Fruit fly (Drosophila melanogaster) whole organism, embryonic: Measurements from ENCODE around the gene raptor.

Experiments used
- CG10565 ChIP-seq: fragments of 200-800 bp; sonication (Bioruptor generic); optimal IDR thresholded peaks from 3 replicates; lab custom pipeline; 2016; ENCODE audit warnings: missing biosample characterization, mild to moderate bottlenecking, missing genetic modification characterization
- CG12071 ChIP-seq: fragments of 200-800 bp; sonication (Bioruptor generic); optimal IDR thresholded peaks from 3 replicates; lab custom pipeline; 2018; ENCODE audit warnings: missing biosample characterization, mild to moderate bottlenecking, missing genetic modification characterization
- CG12219 ChIP-seq: fragments of 200-800 bp; sonication (Bioruptor generic); optimal IDR thresholded peaks from 3 replicates; lab custom pipeline; 2018; ENCODE audit warnings: missing biosample characterization, mild to moderate bottlenecking, missing genetic modification characterization
- CG12236 ChIP-seq: fragments of 200-800 bp; sonication (Bioruptor generic); optimal IDR thresholded peaks from 2 replicates; lab custom pipeline; 2016; ENCODE audit warnings: missing biosample characterization, missing genetic modification characterization
- CG12299 ChIP-seq: fragments of 200-800 bp; sonication (Bioruptor generic); optimal IDR thresholded peaks from 2 replicates; lab custom pipeline; 2018; ENCODE audit warnings: missing biosample characterization, mild to moderate bottlenecking, missing genetic modification characterization
- CG12659 ChIP-seq: fragments of 200-800 bp; sonication (Bioruptor generic); optimal IDR thresholded peaks from 3 replicates; lab custom pipeline; 2017; ENCODE audit warnings: mild to moderate bottlenecking, missing biosample characterization, missing genetic modification reagents, missing genetic modification characterization
- CG12942 ChIP-seq: fragments of 200-800 bp; sonication (Bioruptor generic); optimal IDR thresholded peaks from 3 replicates; lab custom pipeline; 2016; ENCODE audit warnings: missing biosample characterization, missing genetic modification characterization
- CG14050 ChIP-seq: fragments of 200-800 bp; sonication (Bioruptor generic); IDR thresholded peaks from 3 replicates; pipeline ENCODE4 v1.3.6; 2022; ENCODE audit warnings: missing biosample characterization, missing genetic modification characterization
- CG17361 ChIP-seq: fragments of 200-800 bp; sonication (Bioruptor generic); IDR thresholded peaks from 3 replicates; pipeline ENCODE4 v1.3.6; 2022; ENCODE audit warnings: missing biosample characterization, missing genetic modification characterization
- CG17612 ChIP-seq: fragments of 200-800 bp; sonication (Bioruptor generic); IDR thresholded peaks from 2 replicates; pipeline ENCODE4 v1.3.6; 2022; ENCODE audit warnings: missing biosample characterization, missing genetic modification characterization
- CG18011 ChIP-seq: fragments of 200-800 bp; sonication (Bioruptor generic); optimal IDR thresholded peaks from 2 replicates; lab custom pipeline; 2017; ENCODE audit warnings: missing biosample characterization, missing genetic modification characterization, mild to moderate bottlenecking, moderate library complexity, missing genotype
- CG2678 ChIP-seq: fragments of 200-800 bp; sonication (Bioruptor generic); optimal IDR thresholded peaks from 3 replicates; lab custom pipeline; 2019; ENCODE audit warnings: missing biosample characterization, mild to moderate bottlenecking, missing genetic modification characterization, moderate library complexity
- CG3163 ChIP-seq: fragments of 200-800 bp; sonication (Bioruptor generic); optimal IDR thresholded peaks from 3 replicates; lab custom pipeline; 2016; ENCODE audit warnings: missing biosample characterization, missing genetic modification characterization
- CG32532 ChIP-seq: fragments of 200-800 bp; sonication (Bioruptor generic); IDR thresholded peaks from 2 replicates; pipeline ENCODE4 v1.3.6; 2022; ENCODE audit warnings: missing biosample characterization, missing genetic modification characterization
- CG34422 ChIP-seq: fragments of 200-800 bp; sonication (Bioruptor generic); IDR thresholded peaks from 3 replicates; pipeline ENCODE4 v1.3.6; 2022; ENCODE audit warnings: missing biosample characterization, missing genetic modification characterization
- CG43689 ChIP-seq: fragments of 200-800 bp; sonication (Bioruptor generic); IDR thresholded peaks from 2 replicates; pipeline ENCODE4 v1.3.6; 2022; ENCODE audit warnings: missing biosample characterization, missing genetic modification characterization
- CG7271 ChIP-seq: fragments of 200-800 bp; sonication (Bioruptor generic); optimal IDR thresholded peaks from 2 replicates; lab custom pipeline; 2018; ENCODE audit warnings: missing biosample characterization, mild to moderate bottlenecking, missing genetic modification characterization, moderate library complexity
- CG8478 ChIP-seq: fragments of >200 bp; optimal IDR thresholded peaks from 2 replicates; lab custom pipeline; 2018
- CG8924 ChIP-seq: fragments of 200-800 bp; optimal IDR thresholded peaks from 3 replicates; lab custom pipeline; 2019; ENCODE audit warnings: missing biosample characterization, mild to moderate bottlenecking, missing genetic modification characterization, moderate library complexity
- CG8944 ChIP-seq: fragments of 200-800 bp; sonication (Bioruptor generic); optimal IDR thresholded peaks from 3 replicates; lab custom pipeline; 2016; ENCODE audit warnings: missing biosample characterization, missing genetic modification characterization
- Dek ChIP-seq: fragments of 200-800 bp; sonication (Bioruptor generic); optimal IDR thresholded peaks from 3 replicates; lab custom pipeline; 2019; ENCODE audit warnings: missing biosample characterization, mild to moderate bottlenecking, missing genetic modification characterization, moderate library complexity
- Dip2 ChIP-seq: fragments of 200-800 bp; sonication (Bioruptor generic); IDR thresholded peaks from 2 replicates; pipeline ENCODE4 v1.3.6; 2022; ENCODE audit warnings: missing biosample characterization, missing genetic modification characterization
- H15 ChIP-seq: fragments of 200-800 bp; sonication (Bioruptor generic); IDR thresholded peaks from 3 replicates; pipeline ENCODE4 v1.3.6; 2022; ENCODE audit warnings: missing biosample characterization, missing genetic modification characterization
- Mrtf ChIP-seq: fragments of 200-800 bp; sonication (Bioruptor generic); IDR thresholded peaks from 3 replicates; pipeline ENCODE4 v1.3.6; 2022; ENCODE audit warnings: missing biosample characterization, missing genetic modification characterization
- Neu2 ChIP-seq: fragments of 200-800 bp; sonication (Bioruptor generic); optimal IDR thresholded peaks from 3 replicates; lab custom pipeline; 2016; ENCODE audit warnings: missing biosample characterization, missing genetic modification characterization, borderline replicate concordance
- Oaz ChIP-seq: fragments of 200-800 bp; sonication (Bioruptor generic); IDR thresholded peaks from 2 replicates; pipeline ENCODE4 v1.3.6; 2022; ENCODE audit warnings: missing biosample characterization, missing genetic modification characterization
- Poxn ChIP-seq: fragments of 200-800 bp; sonication (Bioruptor generic); IDR thresholded peaks from 2 replicates; pipeline ENCODE4 v1.3.6; 2022; ENCODE audit warnings: missing biosample characterization, missing genetic modification characterization
- Rfx ChIP-seq: fragments of 200-800 bp; sonication (Bioruptor generic); IDR thresholded peaks from 2 replicates; pipeline ENCODE4 v1.3.6; 2022; ENCODE audit warnings: missing biosample characterization, missing genetic modification characterization
- Spps ChIP-seq: fragments of 200-800 bp; sonication (Bioruptor generic); optimal IDR thresholded peaks from 2 replicates; lab custom pipeline; 2018; ENCODE audit warnings: missing biosample characterization, mild to moderate bottlenecking, missing genetic modification characterization
- Vsx1 ChIP-seq: fragments of 200-800 bp; sonication (Bioruptor generic); optimal IDR thresholded peaks from 2 replicates; lab custom pipeline; 2017; ENCODE audit warnings: missing biosample characterization, mild to moderate bottlenecking, missing genetic modification characterization, missing genetic modification reagents
- YL-1 ChIP-seq: fragments of 200-800 bp; sonication (Bioruptor generic); optimal IDR thresholded peaks from 3 replicates; lab custom pipeline; 2017; ENCODE audit warnings: missing biosample characterization, mild to moderate bottlenecking, missing genetic modification characterization
- ac ChIP-seq: fragments of 200-800 bp; sonication (Bioruptor generic); optimal IDR thresholded peaks from 3 replicates; lab custom pipeline; 2017; ENCODE audit warnings: missing biosample characterization, mild to moderate bottlenecking, missing genetic modification characterization
- ash1 ChIP-seq: fragments of 200-800 bp; sonication (Bioruptor generic); optimal IDR thresholded peaks from 2 replicates; lab custom pipeline; 2018; ENCODE audit warnings: missing biosample characterization, mild to moderate bottlenecking, missing genetic modification characterization
- bab2 ChIP-seq: fragments of 200-800 bp; sonication (Bioruptor generic); optimal IDR thresholded peaks from 2 replicates; lab custom pipeline; 2016; ENCODE audit warnings: missing biosample characterization, missing genetic modification characterization
- bigmax ChIP-seq: fragments of 200-800 bp; sonication (Bioruptor generic); optimal IDR thresholded peaks from 2 replicates; lab custom pipeline; 2018; ENCODE audit warnings: missing biosample characterization, mild to moderate bottlenecking, missing genetic modification characterization
- bsh ChIP-seq, 2 experiments: fragments of 200-800 bp; sonication (Bioruptor generic); optimal IDR thresholded peaks; 2 replicates each; lab custom pipeline; 2017 to 2018; ENCODE audit warnings: mild to moderate bottlenecking in 2 of 2, missing biosample characterization in 2 of 2, missing genetic modification characterization in 2 of 2, moderate library complexity in 1 of 2
- btn ChIP-seq: fragments of 200-800 bp; sonication (Bioruptor generic); optimal IDR thresholded peaks from 2 replicates; lab custom pipeline; 2016; ENCODE audit warnings: missing biosample characterization, missing genetic modification characterization
- cad ChIP-seq: fragments of >200 bp; optimal IDR thresholded peaks from 2 replicates; lab custom pipeline; 2017; ENCODE audit warnings: missing biosample characterization, missing genetic modification characterization
- dan ChIP-seq: fragments of 200-800 bp; sonication (Bioruptor generic); IDR thresholded peaks from 2 replicates; pipeline ENCODE4 v1.3.6; 2022; ENCODE audit warnings: missing biosample characterization, missing genetic modification characterization
- eyg ChIP-seq: fragments of 200-800 bp; sonication (Bioruptor generic); optimal IDR thresholded peaks from 3 replicates; lab custom pipeline; 2016; ENCODE audit warnings: missing biosample characterization, missing genetic modification characterization
- kni ChIP-seq: fragments of 200-800 bp; sonication (Bioruptor generic); optimal IDR thresholded peaks from 3 replicates; lab custom pipeline; 2017; ENCODE audit warnings: mild to moderate bottlenecking, missing biosample characterization, missing genetic modification reagents, missing genetic modification characterization
- lbe ChIP-seq: fragments of 200-800 bp; sonication (Bioruptor generic); optimal IDR thresholded peaks from 2 replicates; lab custom pipeline; 2016; ENCODE audit warnings: missing biosample characterization, mild to moderate bottlenecking, missing genetic modification characterization
- lov ChIP-seq, 2 experiments: fragments of 200-800 bp in 1 of 2; fragments of >200 bp in 1 of 2; sonication (Bioruptor generic) in 1 of 2; IDR thresholded peaks in 1 of 2; optimal IDR thresholded peaks in 1 of 2; 2 replicates in 1 of 2; 3 replicates in 1 of 2; pipeline versions ENCODE4 v1.3.6 to Lab custom; 2017 to 2022; ENCODE audit warnings: missing biosample characterization in 1 of 2, missing genetic modification characterization in 1 of 2
- nom ChIP-seq: fragments of 200-800 bp; sonication (Bioruptor generic); optimal IDR thresholded peaks from 2 replicates; lab custom pipeline; 2017; ENCODE audit warnings: missing biosample characterization, missing genetic modification characterization, mild to moderate bottlenecking, moderate library complexity, missing genetic modification reagents
- phol ChIP-seq: fragments of 200-800 bp; sonication (Bioruptor generic); optimal IDR thresholded peaks from 3 replicates; lab custom pipeline; 2018; ENCODE audit warnings: missing biosample characterization, mild to moderate bottlenecking, missing genetic modification characterization, moderate library complexity
- schlank ChIP-seq: fragments of 200-800 bp; sonication (Bioruptor generic); optimal IDR thresholded peaks from 2 replicates; lab custom pipeline; 2018; ENCODE audit warnings: missing biosample characterization, mild to moderate bottlenecking, missing genetic modification characterization
- sim ChIP-seq: fragments of 200-800 bp; sonication (Bioruptor generic); IDR thresholded peaks from 2 replicates; pipeline ENCODE4 v1.3.6; 2022; ENCODE audit warnings: missing biosample characterization, missing genetic modification characterization
- sr ChIP-seq: fragments of 200-800 bp; sonication (Bioruptor generic); IDR thresholded peaks from 3 replicates; pipeline ENCODE4 v1.3.6; 2022; ENCODE audit warnings: missing biosample characterization, missing genetic modification characterization
- vvl ChIP-seq: fragments of 200-800 bp; sonication (Bioruptor generic); IDR thresholded peaks from 2 replicates; pipeline ENCODE4 v1.3.6; 2022; ENCODE audit warnings: missing biosample characterization, missing genetic modification characterization
- wdn ChIP-seq: fragments of 200-800 bp; sonication (Bioruptor generic); IDR thresholded peaks from 2 replicates; pipeline ENCODE4 v1.3.6; 2022; ENCODE audit warnings: missing biosample characterization, missing genetic modification characterization
- zen2 ChIP-seq: fragments of 200-800 bp; sonication (Bioruptor generic); IDR thresholded peaks from 3 replicates; pipeline ENCODE4 v1.3.6; 2022; ENCODE audit warnings: missing biosample characterization, missing genetic modification characterization; ENCODE audit not compliant: partially characterized antibody

The raptor gene

dm6 chrX:6074845-6075244, 15.2 kb downstream of the raptor start, which contains the start of gene Tsp5D (continued):
- TF ChIP-seq bsh (GFP tag; optimal IDR thresholded peaks at IDR 0.05; lab: Kevin White, UChicago) (peak; percentile 92 to 96), CG17361 (GFP tag; lab: Robert Waterston, UW) (peak; percentile 93), CG43689 (GFP tag; lab: Robert Waterston, UW) (peak; percentile 86), YL-1 (GFP tag; lab: Kevin White, UChicago) (peak; percentile 43), cad (GFP tag; lab: Kevin White, UChicago) (no peak), CG12942 (GFP tag; lab: Kevin White, UChicago) (peak; percentile 83), phol (tag; lab: Kevin White, UChicago) (peak; percentile 94), Rfx (GFP tag; lab: Robert Waterston, UW) (peak; percentile 93), bigmax (GFP tag; lab: Kevin White, UChicago) (peak; percentile 44), sr (GFP tag; lab: Robert Waterston, UW) (peak; percentile 82), CG12236 (GFP tag; lab: Kevin White, UChicago) (peak; percentile 24), vvl (GFP tag; lab: Robert Waterston, UW) (peak; percentile 98), Spps (tag; lab: Kevin White, UChicago) (peak; percentile 78), CG7271 (tag; lab: Kevin White, UChicago) (peak; percentile 1), CG12659 (GFP tag; lab: Kevin White, UChicago) (peak; percentile 89), ac (GFP tag; lab: Kevin White, UChicago) (peak; percentile 42), CG17612 (GFP tag; lab: Robert Waterston, UW) (peak; percentile 77), Vsx1 (GFP tag; lab: Kevin White, UChicago) (peak; percentile 79), schlank (no peak), kni (GFP tag; lab: Kevin White, UChicago) (peak; percentile 78), bab2 (peak; percentile 19), Dip2 (GFP tag; lab: Robert Waterston, UW) (no peak), zen2 (no peak), Neu2 (GFP tag; lab: Kevin White, UChicago) (no peak), CG12299 (tag; lab: Kevin White, UChicago) (peak; percentile 73), lov (optimal IDR thresholded peaks at IDR 0.05; lab: Kevin White, UChicago) (no peak), lov (GFP tag; IDR thresholded peaks at IDR 0.05; lab: Robert Waterston, UW) (peak; percentile 93), btn (no peak), CG10565 (GFP tag; lab: Kevin White, UChicago) (peak; percentile 47), CG32532 (GFP tag; lab: Robert Waterston, UW) (peak; percentile 82), dan (peak; percentile 50; the same call in 1 of the 2 replicates), Mrtf (GFP tag; lab: Robert Waterston, UW) (peak; percentile 92), sim (GFP tag; lab: Robert Waterston, UW) (peak; percentile 91), CG18011 (GFP tag; lab: Kevin White, UChicago) (peak; percentile 61), CG8924 (tag; lab: Kevin White, UChicago) (peak; percentile 92), eyg (GFP tag; lab: Kevin White, UChicago) (no peak), Poxn (GFP tag; lab: Robert Waterston, UW) (no peak), H15 (peak; percentile 95), CG2678 (tag; lab: Kevin White, UChicago) (peak; percentile 95), CG34422 (GFP tag; lab: Robert Waterston, UW) (peak; percentile 96), wdn (GFP tag; lab: Robert Waterston, UW) (peak; percentile 66), nom (GFP tag; lab: Kevin White, UChicago) (peak; percentile 95), CG14050 (GFP tag; lab: Robert Waterston, UW) (peak; percentile 92), CG12071 (GFP tag; lab: Kevin White, UChicago) (peak; percentile 90), Oaz (GFP tag; lab: Robert Waterston, UW) (peak; percentile 93), CG12219 (GFP tag; lab: Kevin White, UChicago) (peak; percentile 91), lbe (GFP tag; lab: Kevin White, UChicago) (no peak), CG8478 (lab: Kevin White, UChicago) (no peak), CG8944 (peak; percentile 21), Dek (tag; lab: Kevin White, UChicago) (peak; percentile 75), ash1 (GFP tag; lab: Kevin White, UChicago) (no peak), CG3163 (GFP tag; lab: Kevin White, UChicago) (no peak)
